Worm (Caenorhabditis elegans) whole organism, young adult: ENCODE results near the gene irld-51.

Experiments
- B0035.1 ChIP-seq: sonication (generic microtip); optimal IDR thresholded peaks from 2 replicates; lab custom pipeline; 2016; ENCODE audit warnings: missing genetic modification characterization, mild to moderate bottlenecking, missing compliant biosample characterization, missing genotype, missing genetic modification reagents
- B0336.3 ChIP-seq: fragments of 200-800 bp; sonication (Bioruptor generic); IDR thresholded peaks from 2 replicates; pipeline ENCODE4 v1.3.6; 2022; ENCODE audit warnings: missing genetic modification characterization, missing compliant biosample characterization
- D2030.7 ChIP-seq: fragments of 200-800 bp; sonication (Bioruptor generic); IDR thresholded peaks from 2 replicates; pipeline ENCODE4 v1.3.6; 2022; ENCODE audit warnings: missing genetic modification reagents, missing genetic modification characterization, missing compliant biosample characterization
- F33H1.4 ChIP-seq: fragments of 200-800 bp; sonication (Bioruptor generic); IDR thresholded peaks from 2 replicates; pipeline ENCODE4 v1.3.6; 2022; ENCODE audit warnings: missing genetic modification reagents, missing genetic modification characterization, missing compliant biosample characterization
- F49E8.2 ChIP-seq: sonication (generic microtip); optimal IDR thresholded peaks from 3 replicates; lab custom pipeline; 2017; ENCODE audit warnings: missing genetic modification characterization, mild to moderate bottlenecking, missing compliant biosample characterization, antibody characterized with exemption, moderate library complexity; ENCODE audit not compliant: insufficient read depth
- F55B11.4 ChIP-seq: sonication (generic microtip); optimal IDR thresholded peaks from 2 replicates; lab custom pipeline; 2016; ENCODE audit warnings: missing compliant biosample characterization, missing genetic modification characterization, borderline replicate concordance; ENCODE audit not compliant: insufficient read depth
- F57C9.4 ChIP-seq: sonication (generic microtip); optimal IDR thresholded peaks from 2 replicates; lab custom pipeline; 2017; ENCODE audit warnings: mild to moderate bottlenecking, missing genetic modification characterization, missing compliant biosample characterization
- T07F8.4 ChIP-seq: sonication (generic microtip); optimal IDR thresholded peaks from 2 replicates; lab custom pipeline; 2016; ENCODE audit warnings: mild to moderate bottlenecking, missing genetic modification characterization, moderate library complexity, missing compliant biosample characterization
- Y53G8AR.9 ChIP-seq: fragments of 200-800 bp; sonication (Bioruptor generic); conservative IDR thresholded peaks from 2 replicates; pipeline ENCODE4 v1.3.6; 2022; ENCODE audit warnings: missing genetic modification reagents, missing genetic modification characterization, missing compliant biosample characterization
- Y56A3A.18 ChIP-seq: fragments of 200-800 bp; sonication (Bioruptor generic); IDR thresholded peaks from 2 replicates; pipeline ENCODE4 v1.3.6; 2022; ENCODE audit warnings: missing genetic modification reagents, missing genetic modification characterization, missing compliant biosample characterization
- Y79H2A.3 ChIP-seq: fragments of 200-800 bp; sonication (Bioruptor generic); conservative IDR thresholded peaks from 2 replicates; pipeline ENCODE4 v1.3.6; 2022; ENCODE audit warnings: missing genetic modification reagents, missing genetic modification characterization, missing compliant biosample characterization
- ZK185.1 ChIP-seq: sonication (generic microtip); optimal IDR thresholded peaks from 2 replicates; lab custom pipeline; 2016; ENCODE audit warnings: mild to moderate bottlenecking, missing genetic modification characterization, missing compliant biosample characterization; ENCODE audit not compliant: poor library complexity, severe bottlenecking
- athp-1 ChIP-seq: sonication (generic microtip); optimal IDR thresholded peaks from 2 replicates; lab custom pipeline; 2017; ENCODE audit warnings: mild to moderate bottlenecking, missing genetic modification characterization, missing compliant biosample characterization
- attf-6 ChIP-seq: fragments of 200-800 bp; sonication (Bioruptor generic); IDR thresholded peaks from 2 replicates; pipeline ENCODE4 v1.3.6; 2022; ENCODE audit warnings: missing genetic modification reagents, missing genetic modification characterization, missing compliant biosample characterization
- bed-2 ChIP-seq: fragments of 200-800 bp; sonication (Bioruptor generic); IDR thresholded peaks from 2 replicates; pipeline ENCODE4 v1.3.6; 2022; ENCODE audit warnings: missing genetic modification reagents, missing genetic modification characterization, missing compliant biosample characterization
- ccch-3 ChIP-seq: fragments of 200-800 bp; sonication (Bioruptor generic); optimal IDR thresholded peaks from 2 replicates; lab custom pipeline; 2018; ENCODE audit warnings: mild to moderate bottlenecking, missing genetic modification characterization, missing compliant biosample characterization
- cebp-2 ChIP-seq: fragments of 200-800 bp; sonication (Bioruptor generic); IDR thresholded peaks from 2 replicates; pipeline ENCODE4 v1.3.6; 2022; ENCODE audit warnings: missing genetic modification characterization, missing compliant biosample characterization
- ceh-100 ChIP-seq: fragments of 200-800 bp; sonication (Bioruptor generic); IDR thresholded peaks from 2 replicates; pipeline ENCODE4 v1.3.6; 2022; ENCODE audit warnings: missing genetic modification reagents, missing genetic modification characterization, missing compliant biosample characterization
- ceh-79 ChIP-seq: sonication (generic microtip); optimal IDR thresholded peaks from 2 replicates; lab custom pipeline; 2017; ENCODE audit warnings: mild to moderate bottlenecking, missing genetic modification characterization, missing compliant biosample characterization
- chd-7 ChIP-seq: sonication (generic microtip); optimal IDR thresholded peaks from 2 replicates; lab custom pipeline; 2016; ENCODE audit warnings: mild to moderate bottlenecking, missing genetic modification characterization, moderate library complexity, missing compliant biosample characterization
- egrh-3 ChIP-seq: fragments of 200-800 bp; sonication (Bioruptor generic); IDR thresholded peaks from 2 replicates; pipeline ENCODE4 v1.3.6; 2022; ENCODE audit warnings: missing genetic modification reagents, missing genetic modification characterization, missing compliant biosample characterization
- ets-4 ChIP-seq: fragments of 200-800 bp; sonication (Bioruptor generic); optimal IDR thresholded peaks from 2 replicates; lab custom pipeline; 2018; ENCODE audit warnings: mild to moderate bottlenecking, missing genetic modification characterization, missing compliant biosample characterization
- gei-17 ChIP-seq: fragments of 200-800 bp; sonication (Bioruptor generic); optimal IDR thresholded peaks from 2 replicates; lab custom pipeline; 2018; ENCODE audit warnings: mild to moderate bottlenecking, missing genetic modification characterization, missing compliant biosample characterization
- hlh-26 ChIP-seq: fragments of 200-800 bp; sonication (Bioruptor generic); conservative IDR thresholded peaks from 2 replicates; pipeline ENCODE4 v1.3.6; 2022; ENCODE audit warnings: missing genetic modification reagents, missing genetic modification characterization, missing compliant biosample characterization
- hmg-1.2 ChIP-seq: fragments of 200-800 bp; sonication (Bioruptor generic); IDR thresholded peaks from 2 replicates; pipeline ENCODE4 v1.3.6; 2022; ENCODE audit warnings: missing genetic modification reagents, missing genetic modification characterization, missing compliant biosample characterization
- hrde-1 ChIP-seq: sonication (generic microtip); optimal IDR thresholded peaks from 2 replicates; lab custom pipeline; 2016; ENCODE audit warnings: missing genetic modification characterization, mild to moderate bottlenecking, missing compliant biosample characterization, moderate library complexity, missing genotype, missing genetic modification reagents, borderline replicate concordance
- lin-26 ChIP-seq: fragments of 200-800 bp; sonication (Bioruptor generic); IDR thresholded peaks from 2 replicates; pipeline ENCODE4 v1.3.6; 2022; ENCODE audit warnings: missing genetic modification reagents, missing genetic modification characterization, missing compliant biosample characterization
- lin-40 ChIP-seq: sonication (generic microtip); optimal IDR thresholded peaks from 2 replicates; lab custom pipeline; 2016; ENCODE audit warnings: missing genetic modification characterization, mild to moderate bottlenecking, missing compliant biosample characterization, missing genotype, missing genetic modification reagents
- lin-54 ChIP-seq: fragments of 200-800 bp; sonication (Bioruptor generic); optimal IDR thresholded peaks from 2 replicates; lab custom pipeline; 2018; ENCODE audit warnings: mild to moderate bottlenecking, missing genetic modification characterization, missing compliant biosample characterization
- lsl-1 ChIP-seq: fragments of 200-800 bp; sonication (Bioruptor generic); optimal IDR thresholded peaks from 2 replicates; lab custom pipeline; 2018; ENCODE audit warnings: mild to moderate bottlenecking, missing genetic modification characterization, moderate library complexity, missing compliant biosample characterization
- madf-8 ChIP-seq: fragments of 200-800 bp; sonication (Bioruptor generic); conservative IDR thresholded peaks from 2 replicates; pipeline ENCODE4 v1.3.6; 2022; ENCODE audit warnings: missing genetic modification reagents, missing genetic modification characterization, missing compliant biosample characterization
- mxl-1 ChIP-seq: sonication (generic microtip); optimal IDR thresholded peaks from 2 replicates; lab custom pipeline; 2016; ENCODE audit warnings: missing genetic modification characterization, missing compliant biosample characterization
- nfya-1 ChIP-seq: sonication (generic microtip); optimal IDR thresholded peaks from 2 replicates; lab custom pipeline; 2017; ENCODE audit warnings: antibody characterized with exemption, missing compliant biosample characterization, missing genetic modification characterization, borderline replicate concordance; ENCODE audit not compliant: insufficient read depth
- nhr-27 ChIP-seq: fragments of 200-800 bp; sonication (Bioruptor generic); optimal IDR thresholded peaks from 2 replicates; lab custom pipeline; 2018; ENCODE audit warnings: mild to moderate bottlenecking, missing genetic modification characterization, moderate library complexity, missing compliant biosample characterization
- nhr-80 ChIP-seq: sonication (generic microtip); optimal IDR thresholded peaks from 2 replicates; lab custom pipeline; 2016; ENCODE audit warnings: missing genetic modification characterization, missing compliant biosample characterization
- nhr-90 ChIP-seq: sonication (generic microtip); optimal IDR thresholded peaks from 2 replicates; lab custom pipeline; 2016; ENCODE audit warnings: missing genotype, mild to moderate bottlenecking, missing genetic modification characterization, missing compliant biosample characterization
- pha-4 ChIP-seq: fragments of 150-350 bp; sonication (generic microtip); optimal IDR thresholded peaks from 2 replicates; lab custom pipeline; 2014; ENCODE audit warnings: missing biosample characterization, missing genetic modification reagents, missing genetic modification characterization
- snpc-1.1 ChIP-seq: sonication (generic microtip); optimal IDR thresholded peaks from 2 replicates; lab custom pipeline; 2017; ENCODE audit warnings: missing genetic modification characterization, mild to moderate bottlenecking, missing compliant biosample characterization, antibody characterized with exemption, moderate library complexity, missing genotype, missing genetic modification reagents; ENCODE audit not compliant: insufficient read depth
- snpc-4 ChIP-seq, 5 experiments: fragments of 150-350 bp in 1 of 5; sonication (generic microtip) in 4 of 5; optimal IDR thresholded peaks; 2 replicates each; lab custom pipeline; 2014 to 2018; ENCODE audit warnings: missing genetic modification characterization in 5 of 5, missing biosample characterization in 3 of 5, antibody characterized with exemption in 2 of 5, mild to moderate bottlenecking in 2 of 5, missing compliant biosample characterization in 2 of 5, missing genotype in 2 of 5, moderate library complexity in 2 of 5, missing genetic modification reagents in 1 of 5
- sptf-2 ChIP-seq: fragments of 200-800 bp; sonication (Bioruptor generic); optimal IDR thresholded peaks from 2 replicates; lab custom pipeline; 2018; ENCODE audit warnings: mild to moderate bottlenecking, missing genetic modification characterization, missing compliant biosample characterization
- tlf-1 ChIP-seq: fragments of 200-800 bp; sonication (Bioruptor generic); optimal IDR thresholded peaks from 2 replicates; lab custom pipeline; 2018; ENCODE audit warnings: mild to moderate bottlenecking, missing genetic modification characterization, missing compliant biosample characterization
- xnd-1 ChIP-seq: sonication (generic microtip); optimal IDR thresholded peaks from 2 replicates; lab custom pipeline; 2016; ENCODE audit warnings: missing genotype, missing genetic modification reagents, missing genetic modification characterization, missing compliant biosample characterization
- ztf-18 ChIP-seq: sonication (generic microtip); optimal IDR thresholded peaks from 2 replicates; lab custom pipeline; 2016; ENCODE audit warnings: missing genotype, mild to moderate bottlenecking, missing genetic modification characterization, missing compliant biosample characterization
- ztf-25 ChIP-seq: fragments of 200-800 bp; sonication (Bioruptor generic); IDR thresholded peaks from 2 replicates; pipeline ENCODE4 v1.3.6; 2022; ENCODE audit warnings: missing genetic modification reagents, missing genetic modification characterization, missing compliant biosample characterization
- ztf-3 ChIP-seq: fragments of 200-800 bp; sonication (Bioruptor generic); optimal IDR thresholded peaks from 2 replicates; lab custom pipeline; 2018; ENCODE audit warnings: mild to moderate bottlenecking, missing genetic modification characterization, missing compliant biosample characterization

Gene irld-51

ce11 chrII:2920817-2921458 is 31.6 kb downstream of the irld-51 start (continued):
- no peak for TF ChIP-seq snpc-1.1 (tag; lab: Kevin White, UChicago)
- TF ChIP-seq hrde-1 = peak; percentile 73
- TF ChIP-seq nfya-1 = no peak
- TF ChIP-seq F49E8.2 (tag; lab: Kevin White, UChicago) = peak; percentile 47
- TF ChIP-seq F55B11.4 (tag; lab: Kevin White, UChicago) = no peak
- TF ChIP-seq nhr-90 (tag; lab: Kevin White, UChicago) = peak; percentile 62
- TF ChIP-seq sptf-2 (GFP tag; lab: Kevin White, UChicago) = no peak
- peak; percentile 31 for TF ChIP-seq ztf-18
- TF ChIP-seq ztf-3 (GFP tag; lab: Kevin White, UChicago) = no peak
- TF ChIP-seq ZK185.1 (tag; lab: Kevin White, UChicago) = no peak
- no peak for TF ChIP-seq T07F8.4 (tag; lab: Kevin White, UChicago)
- TF ChIP-seq mxl-1 (tag; lab: Kevin White, UChicago) = peak; percentile 48
- peak; percentile 22 for TF ChIP-seq snpc-4 (GFP tag; optimal IDR thresholded peaks at IDR 0.05; lab: Kevin White, UChicago)
- peak in 2 of 4 experiments; percentile 39 to 45 for TF ChIP-seq snpc-4 (tag; optimal IDR thresholded peaks at IDR 0.05; lab: Kevin White, UChicago)
- TF ChIP-seq lsl-1 (GFP tag; lab: Kevin White, UChicago) = peak; percentile 92
- TF ChIP-seq egrh-3 (GFP tag; lab: Robert Waterston, UW) = no peak
- peak; percentile 99 for TF ChIP-seq hmg-1.2 (GFP tag; lab: Robert Waterston, UW)
- TF ChIP-seq pha-4 (tag; lab: Kevin White, UChicago) = no peak
- TF ChIP-seq lin-26 (GFP tag; lab: Robert Waterston, UW) = 0 out of 2 replicates have a peak, but pooled peaks have one; percentile 67
- no peak for TF ChIP-seq ccch-3
- peak; percentile 86 for TF ChIP-seq athp-1 (tag; lab: Kevin White, UChicago)
- TF ChIP-seq bed-2 (GFP tag; lab: Robert Waterston, UW) = no peak
- TF ChIP-seq nhr-27 (tag; lab: Kevin White, UChicago) = no peak
- TF ChIP-seq cebp-2 (GFP tag; lab: Robert Waterston, UW) = no peak
- peak; percentile 85 for TF ChIP-seq madf-8
- TF ChIP-seq tlf-1 (GFP tag; lab: Kevin White, UChicago) = peak; percentile 58
- TF ChIP-seq D2030.7 (GFP tag; lab: Robert Waterston, UW) = peak; percentile 61
- no peak for TF ChIP-seq ztf-25
- TF ChIP-seq lin-54 (GFP tag; lab: Kevin White, UChicago) = peak; percentile 33
- peak; percentile 62 for TF ChIP-seq chd-7 (tag; lab: Kevin White, UChicago)
- peak; percentile 89 for TF ChIP-seq F33H1.4 (GFP tag; lab: Robert Waterston, UW)
- no peak for TF ChIP-seq ets-4
- TF ChIP-seq gei-17 (GFP tag; lab: Kevin White, UChicago) = peak; percentile 44
- peak; percentile 96 for TF ChIP-seq xnd-1
- peak; percentile 3 for TF ChIP-seq nhr-80 (tag; lab: Kevin White, UChicago)
- 0 out of 2 replicates have a peak, but pooled peaks have one; percentile 56 for TF ChIP-seq hlh-26
- TF ChIP-seq Y53G8AR.9 = peak; percentile 49; the same call in 1 of the 2 replicates
- TF ChIP-seq F57C9.4 (tag; lab: Kevin White, UChicago) = no peak
- no peak for TF ChIP-seq attf-6 (GFP tag; lab: Robert Waterston, UW)
- 0 out of 2 replicates have a peak, but pooled peaks have one; percentile 29 for TF ChIP-seq Y79H2A.3 (GFP tag; lab: Robert Waterston, UW)
- TF ChIP-seq lin-40 (tag; lab: Kevin White, UChicago) = peak; percentile 40
- peak; percentile 68 for TF ChIP-seq ceh-79 (tag; lab: Kevin White, UChicago)
- TF ChIP-seq B0336.3 (GFP tag; lab: Robert Waterston, UW) = peak; percentile 96
- TF ChIP-seq Y56A3A.18 = no peak
- TF ChIP-seq B0035.1 = peak; percentile 40
- 0 out of 2 replicates have a peak, but pooled peaks have one; percentile 21 for TF ChIP-seq ceh-100 (GFP tag; lab: Robert Waterston, UW)
